Fruit fly (Drosophila melanogaster) whole organism, embryonic: ENCODE measurements around the gene CG6511.

Experiments used
- CG11696 ChIP-seq: fragments of 200-800 bp; sonication (Bioruptor generic); IDR thresholded peaks from 2 replicates; pipeline ENCODE4 v1.3.6; 2022; ENCODE audit warnings: missing biosample characterization, missing genetic modification characterization
- CG12071 ChIP-seq: fragments of 200-800 bp; sonication (Bioruptor generic); optimal IDR thresholded peaks from 3 replicates; lab custom pipeline; 2018; ENCODE audit warnings: missing biosample characterization, mild to moderate bottlenecking, missing genetic modification characterization
- CG13424 ChIP-seq: fragments of 200-800 bp; sonication (Bioruptor generic); optimal IDR thresholded peaks from 2 replicates; lab custom pipeline; 2019; ENCODE audit warnings: missing biosample characterization, mild to moderate bottlenecking, missing genetic modification characterization, moderate library complexity
- CG13624 ChIP-seq: fragments of 200-800 bp; sonication (Bioruptor generic); optimal IDR thresholded peaks from 2 replicates; lab custom pipeline; 2016; ENCODE audit warnings: missing biosample characterization, missing genetic modification characterization
- CG1647 ChIP-seq: fragments of 200-800 bp; sonication (Bioruptor generic); optimal IDR thresholded peaks from 3 replicates; lab custom pipeline; 2016; ENCODE audit warnings: missing biosample characterization, missing genetic modification characterization
- CG17186 ChIP-seq: fragments of 200-800 bp; sonication (Bioruptor generic); optimal IDR thresholded peaks from 3 replicates; lab custom pipeline; 2017; ENCODE audit warnings: missing biosample characterization, missing genetic modification reagents, missing genetic modification characterization
- CG17568 ChIP-seq: fragments of 200-800 bp; sonication (Bioruptor generic); optimal IDR thresholded peaks from 2 replicates; lab custom pipeline; 2018; ENCODE audit warnings: missing biosample characterization, mild to moderate bottlenecking, missing genetic modification characterization, moderate library complexity
- CG18476 ChIP-seq: fragments of 200-800 bp; sonication (Bioruptor generic); optimal IDR thresholded peaks from 2 replicates; lab custom pipeline; 2016; ENCODE audit warnings: missing biosample characterization, mild to moderate bottlenecking, missing genetic modification characterization
- CG18619 ChIP-seq: fragments of 200-800 bp; sonication (Bioruptor generic); optimal IDR thresholded peaks from 3 replicates; lab custom pipeline; 2017; ENCODE audit warnings: missing biosample characterization, mild to moderate bottlenecking, missing genetic modification characterization
- CG4360 ChIP-seq: fragments of 200-800 bp; sonication (Bioruptor generic); IDR thresholded peaks from 2 replicates; pipeline ENCODE4 v1.3.6; 2022; ENCODE audit warnings: missing biosample characterization, missing genetic modification characterization
- CG4424 ChIP-seq: fragments of 200-800 bp; sonication (Bioruptor generic); optimal IDR thresholded peaks from 3 replicates; lab custom pipeline; 2016; ENCODE audit warnings: missing biosample characterization, missing genetic modification characterization
- CG5180 ChIP-seq: fragments of 200-800 bp; sonication (Bioruptor generic); optimal IDR thresholded peaks from 3 replicates; lab custom pipeline; 2017; ENCODE audit warnings: missing biosample characterization, missing genetic modification characterization, mild to moderate bottlenecking, moderate library complexity, missing genetic modification reagents
- CG5953 ChIP-seq: fragments of 200-800 bp; sonication (Bioruptor generic); IDR thresholded peaks from 2 replicates; pipeline ENCODE4 v1.3.6; 2022; ENCODE audit warnings: missing biosample characterization, missing genetic modification characterization
- CG6683 ChIP-seq: fragments of 200-800 bp; sonication (Bioruptor generic); optimal IDR thresholded peaks from 2 replicates; lab custom pipeline; 2017; ENCODE audit warnings: missing biosample characterization, mild to moderate bottlenecking, missing genetic modification characterization, missing genetic modification reagents
- CG6689 ChIP-seq: fragments of 200-800 bp; sonication (Bioruptor generic); IDR thresholded peaks from 2 replicates; pipeline ENCODE4 v1.3.6; 2022; ENCODE audit warnings: missing biosample characterization, missing genetic modification characterization
- CG7963 ChIP-seq: fragments of 200-800 bp; sonication (Bioruptor generic); IDR thresholded peaks from 3 replicates; pipeline ENCODE4 v1.3.6; 2022; ENCODE audit warnings: missing biosample characterization, missing genetic modification characterization; ENCODE audit not compliant: partially characterized antibody
- CG8089 ChIP-seq: fragments of 200-800 bp; sonication (Bioruptor generic); optimal IDR thresholded peaks from 3 replicates; lab custom pipeline; 2016; ENCODE audit warnings: missing biosample characterization, missing genetic modification characterization
- CG9727 ChIP-seq: fragments of 200-800 bp; sonication (Bioruptor generic); optimal IDR thresholded peaks from 3 replicates; lab custom pipeline; 2017; ENCODE audit warnings: missing biosample characterization, mild to moderate bottlenecking, missing genetic modification characterization
- CHES-1-like ChIP-seq: fragments of 200-800 bp; sonication (Bioruptor generic); optimal IDR thresholded peaks from 2 replicates; lab custom pipeline; 2016; ENCODE audit warnings: missing biosample characterization, missing genetic modification characterization
- Dip2 ChIP-seq: fragments of 200-800 bp; sonication (Bioruptor generic); IDR thresholded peaks from 2 replicates; pipeline ENCODE4 v1.3.6; 2022; ENCODE audit warnings: missing biosample characterization, missing genetic modification characterization
- Dll ChIP-seq: fragments of 200-800 bp; sonication (Bioruptor generic); IDR thresholded peaks from 4 replicates; pipeline ENCODE4 v1.3.6; 2022; ENCODE audit warnings: missing biosample characterization, missing genetic modification characterization; ENCODE audit not compliant: partially characterized antibody
- Doc2 ChIP-seq: fragments of 200-800 bp; sonication (Bioruptor generic); IDR thresholded peaks from 2 replicates; pipeline ENCODE4 v1.3.6; 2022; ENCODE audit warnings: missing biosample characterization, missing genetic modification characterization
- Doc3 ChIP-seq: fragments of 200-800 bp; sonication (Bioruptor generic); IDR thresholded peaks from 3 replicates; pipeline ENCODE4 v1.3.6; 2022; ENCODE audit warnings: missing biosample characterization, missing genetic modification characterization; ENCODE audit not compliant: partially characterized antibody
- HLH4C ChIP-seq: fragments of 200-800 bp; sonication (Bioruptor generic); IDR thresholded peaks from 3 replicates; pipeline ENCODE4 v1.3.6; 2022; ENCODE audit warnings: missing biosample characterization, missing genetic modification characterization; ENCODE audit not compliant: partially characterized antibody
- Hsf ChIP-seq: fragments of 200-800 bp; sonication (Bioruptor generic); optimal IDR thresholded peaks from 3 replicates; lab custom pipeline; 2016; ENCODE audit warnings: missing biosample characterization, missing genetic modification characterization
- Mrtf ChIP-seq: fragments of 200-800 bp; sonication (Bioruptor generic); IDR thresholded peaks from 3 replicates; pipeline ENCODE4 v1.3.6; 2022; ENCODE audit warnings: missing biosample characterization, missing genetic modification characterization
- NK7.1 ChIP-seq: fragments of 200-800 bp; sonication (Bioruptor generic); optimal IDR thresholded peaks from 3 replicates; lab custom pipeline; 2016; ENCODE audit warnings: missing biosample characterization, missing genetic modification characterization
- Nf-YC ChIP-seq: fragments of 200-800 bp; optimal IDR thresholded peaks from 3 replicates; lab custom pipeline; 2019; ENCODE audit warnings: missing biosample characterization, mild to moderate bottlenecking, missing genetic modification characterization, moderate library complexity
- Pdp1 ChIP-seq, 2 experiments: fragments of 200-800 bp; sonication (Bioruptor generic); optimal IDR thresholded peaks; 3 replicates each; lab custom pipeline; 2016; ENCODE audit warnings: missing biosample characterization in 2 of 2, missing genetic modification characterization in 2 of 2, mild to moderate bottlenecking in 1 of 2, moderate library complexity in 1 of 2
- Ravus ChIP-seq: fragments of 200-800 bp; sonication (Bioruptor generic); IDR thresholded peaks from 2 replicates; pipeline ENCODE4 v1.3.6; 2022; ENCODE audit warnings: missing biosample characterization, missing genetic modification characterization
- cato ChIP-seq: fragments of 200-800 bp; sonication (Bioruptor generic); optimal IDR thresholded peaks from 2 replicates; lab custom pipeline; 2016; ENCODE audit warnings: missing biosample characterization, missing genetic modification characterization, borderline replicate concordance
- cg ChIP-seq: fragments of 200-800 bp; sonication (Bioruptor generic); optimal IDR thresholded peaks from 3 replicates; lab custom pipeline; 2019; ENCODE audit warnings: missing biosample characterization, mild to moderate bottlenecking, missing genetic modification characterization, moderate library complexity
- fd102C ChIP-seq: fragments of 200-800 bp; sonication (Bioruptor generic); optimal IDR thresholded peaks from 2 replicates; lab custom pipeline; 2018; ENCODE audit warnings: missing biosample characterization, mild to moderate bottlenecking, missing genetic modification characterization, moderate library complexity
- fd3F ChIP-seq: fragments of 200-800 bp; sonication (Bioruptor generic); optimal IDR thresholded peaks from 2 replicates; lab custom pipeline; 2018; ENCODE audit warnings: missing biosample characterization, mild to moderate bottlenecking, missing genetic modification characterization, moderate library complexity
- grn ChIP-seq: fragments of 200-800 bp; sonication (Bioruptor generic); optimal IDR thresholded peaks from 3 replicates; lab custom pipeline; 2017; ENCODE audit warnings: missing biosample characterization, missing genetic modification characterization
- gro ChIP-seq: fragments of 200-800 bp; sonication (Bioruptor generic); optimal IDR thresholded peaks from 2 replicates; lab custom pipeline; 2016; ENCODE audit warnings: missing biosample characterization, missing genetic modification characterization
- knrl ChIP-seq: fragments of 200-800 bp; sonication (Bioruptor generic); IDR thresholded peaks from 3 replicates; pipeline ENCODE4 v1.3.6; 2022; ENCODE audit warnings: missing biosample characterization, missing genetic modification characterization; ENCODE audit not compliant: partially characterized antibody
- lbe ChIP-seq: fragments of 200-800 bp; sonication (Bioruptor generic); optimal IDR thresholded peaks from 2 replicates; lab custom pipeline; 2016; ENCODE audit warnings: missing biosample characterization, mild to moderate bottlenecking, missing genetic modification characterization
- maf-S ChIP-seq: fragments of 200-800 bp; sonication (Bioruptor generic); optimal IDR thresholded peaks from 2 replicates; lab custom pipeline; 2016; ENCODE audit warnings: missing biosample characterization, missing genetic modification characterization
- prd ChIP-seq, 3 experiments: fragments of >200 bp in 2 of 3; fragments of 200-800 bp in 1 of 3; sonication (Bioruptor generic) in 1 of 3; optimal IDR thresholded peaks in 2 of 3; IDR thresholded peaks in 1 of 3; 2 replicates in 2 of 3; 3 replicates in 1 of 3; pipeline versions ENCODE4 v1.3.6 to Lab custom; 2017 to 2022; ENCODE audit warnings: missing biosample characterization in 1 of 3, missing genetic modification characterization in 1 of 3
- pros ChIP-seq: fragments of 200-800 bp; sonication (Bioruptor generic); optimal IDR thresholded peaks from 3 replicates; lab custom pipeline; 2019; ENCODE audit warnings: missing biosample characterization, mild to moderate bottlenecking, missing genetic modification characterization, moderate library complexity
- pum ChIP-seq: fragments of 200-800 bp; sonication (Bioruptor generic); optimal IDR thresholded peaks from 2 replicates; lab custom pipeline; 2016; ENCODE audit warnings: missing biosample characterization, missing genetic modification characterization
- ranshi ChIP-seq: fragments of 200-800 bp; sonication (Bioruptor generic); IDR thresholded peaks from 2 replicates; pipeline ENCODE4 v1.3.6; 2022; ENCODE audit warnings: missing biosample characterization, missing genetic modification characterization
- seq ChIP-seq: fragments of 200-800 bp; sonication (Bioruptor generic); IDR thresholded peaks from 2 replicates; pipeline ENCODE4 v1.3.6; 2022; ENCODE audit warnings: missing biosample characterization, missing genetic modification characterization
- stc ChIP-seq: fragments of 200-800 bp; sonication (Bioruptor generic); IDR thresholded peaks from 2 replicates; pipeline ENCODE4 v1.3.6; 2022; ENCODE audit warnings: missing biosample characterization, missing genetic modification characterization
- vnd ChIP-seq: fragments of 200-800 bp; sonication (Bioruptor generic); IDR thresholded peaks from 3 replicates; pipeline ENCODE4 v1.3.6; 2022; ENCODE audit warnings: missing biosample characterization, missing genetic modification characterization; ENCODE audit not compliant: partially characterized antibody
- zen ChIP-seq: fragments of 200-800 bp; sonication (Bioruptor generic); optimal IDR thresholded peaks from 3 replicates; lab custom pipeline; 2018; ENCODE audit warnings: missing biosample characterization, mild to moderate bottlenecking, missing genetic modification characterization, moderate library complexity
- zfh2 ChIP-seq: fragments of 200-800 bp; sonication (Bioruptor generic); optimal IDR thresholded peaks from 2 replicates; lab custom pipeline; 2016; ENCODE audit warnings: missing biosample characterization, missing genetic modification characterization

CG6511 gene

dm6 chr3L:8772998-8773684 lies 52.0 kb downstream of the CG6511 start (continued):
- no peak for TF ChIP-seq Doc3 (GFP tag; lab: Robert Waterston, UW)
- peak; percentile 17 for TF ChIP-seq CG18476 (GFP tag; lab: Kevin White, UChicago)
- TF ChIP-seq lbe = no peak
- no peak for TF ChIP-seq zfh2 (GFP tag; lab: Kevin White, UChicago)
- TF ChIP-seq prd (optimal IDR thresholded peaks at IDR 0.05; lab: Kevin White, UChicago) = no peak
- peak; percentile 73 for TF ChIP-seq prd (GFP tag; IDR thresholded peaks at IDR 0.05; lab: Robert Waterston, UW)
- peak; percentile 56; the same call in 1 of the 2 replicates for TF ChIP-seq CG5953 (GFP tag; lab: Robert Waterston, UW)
- TF ChIP-seq CG12071 (GFP tag; lab: Kevin White, UChicago) = no peak
- TF ChIP-seq CG4424 (GFP tag; lab: Kevin White, UChicago) = peak; percentile 78
- TF ChIP-seq fd3F (GFP tag; lab: Kevin White, UChicago) = peak; percentile 52
- no peak for TF ChIP-seq cg (GFP tag; lab: Kevin White, UChicago)
- peak; percentile 42 for TF ChIP-seq CG13624 (GFP tag; lab: Kevin White, UChicago)
- TF ChIP-seq Dip2 = no peak
- TF ChIP-seq HLH4C = no peak
- TF ChIP-seq Hsf (GFP tag; lab: Kevin White, UChicago) = peak; percentile 69
- peak; percentile 43 for TF ChIP-seq Nf-YC (tag; lab: Kevin White, UChicago)
- no peak for TF ChIP-seq CG11696 (GFP tag; lab: Robert Waterston, UW)
- TF ChIP-seq CG17568 (GFP tag; lab: Kevin White, UChicago) = peak; percentile 68
- TF ChIP-seq pros (GFP tag; lab: Kevin White, UChicago) = no peak
- no peak for TF ChIP-seq gro
- peak; percentile 76 for TF ChIP-seq seq
- no peak for TF ChIP-seq zen (tag; lab: Kevin White, UChicago)
- TF ChIP-seq maf-S (GFP tag; lab: Kevin White, UChicago) = peak; percentile 51
- no peak for TF ChIP-seq Ravus (GFP tag; lab: Robert Waterston, UW)
- peak; percentile 60 for TF ChIP-seq cato (GFP tag; lab: Kevin White, UChicago)
- no peak for TF ChIP-seq CG17186 (GFP tag; lab: Kevin White, UChicago)
- TF ChIP-seq CG1647 (GFP tag; lab: Kevin White, UChicago) = no peak
- peak; percentile 68 for TF ChIP-seq CG9727 (GFP tag; lab: Kevin White, UChicago)
- TF ChIP-seq stc (GFP tag; lab: Robert Waterston, UW) = peak; percentile 76
- no peak for TF ChIP-seq CG6683 (GFP tag; lab: Kevin White, UChicago)
- no peak for TF ChIP-seq Doc2 (GFP tag; lab: Robert Waterston, UW)
- TF ChIP-seq CG4360 (GFP tag; lab: Robert Waterston, UW) = no peak
- TF ChIP-seq CG13424 (tag; lab: Kevin White, UChicago) = peak; percentile 85
- TF ChIP-seq NK7.1 (GFP tag; lab: Kevin White, UChicago) = peak; percentile 39
- TF ChIP-seq grn (GFP tag; lab: Kevin White, UChicago) = no peak
- peak; percentile 25 for TF ChIP-seq CG5180 (GFP tag; lab: Kevin White, UChicago)
- no peak for TF ChIP-seq CHES-1-like (GFP tag; lab: Kevin White, UChicago)
- peak; percentile 59 for TF ChIP-seq CG8089 (GFP tag; lab: Kevin White, UChicago)
- TF ChIP-seq CG7963 (GFP tag; lab: Robert Waterston, UW) = no peak
- 0 out of 2 replicates have a peak, but pooled peaks have one; percentile 57 for TF ChIP-seq ranshi (GFP tag; lab: Robert Waterston, UW)
- peak; percentile 53; the same call in 2 of the 3 replicates for TF ChIP-seq Mrtf (GFP tag; lab: Robert Waterston, UW)
- peak; percentile 78 for TF ChIP-seq CG6689 (GFP tag; lab: Robert Waterston, UW)
- 0 out of 3 replicates have a peak, but pooled peaks have one; percentile 7 for TF ChIP-seq knrl
- no peak for TF ChIP-seq Dll (GFP tag; lab: Robert Waterston, UW)
- no peak for TF ChIP-seq fd102C (GFP tag; lab: Kevin White, UChicago)
- no peak for TF ChIP-seq vnd (GFP tag; lab: Robert Waterston, UW)
- TF ChIP-seq Pdp1 (GFP tag; optimal IDR thresholded peaks at IDR 0.05; lab: Kevin White, UChicago) = peak; percentile 8 to 61
- no peak for TF ChIP-seq pum (GFP tag; lab: Kevin White, UChicago)
- peak; percentile 67 for TF ChIP-seq CG18619 (GFP tag; lab: Kevin White, UChicago)
